Worm (Caenorhabditis elegans): Measurements from ENCODE around the gene T16G12.4.

- TF ChIP-seq nhr-12 (tag; optimal IDR thresholded peaks at IDR 0.05) (no peak), ces-1 (GFP tag; optimal IDR thresholded peaks at IDR 0.05) (no peak), ztf-11 (tag; optimal IDR thresholded peaks at IDR 0.05) (no peak), nhr-28 (tag; optimal IDR thresholded peaks at IDR 0.05) (no peak), pha-4 (tag; optimal IDR thresholded peaks at IDR 0.05) (no peak), snpc-4 (tag; optimal IDR thresholded peaks at IDR 0.05) (no peak), nhr-76 (tag; optimal IDR thresholded peaks at IDR 0.05) (no peak), mep-1 (tag; optimal IDR thresholded peaks at IDR 0.05) (no peak), blmp-1 (tag; optimal IDR thresholded peaks at IDR 0.05) (no peak), sptf-1 (tag; optimal IDR thresholded peaks at IDR 0.05) (no peak)
These were observed 1.4 kb downstream of the T16G12.4 start, which contains the start of gene T16G12.8 for ce11 chrIII:10059002-10059401.
